Worm (Caenorhabditis elegans) whole organism, late embryonic: Measurements from ENCODE around the gene hlh-33.

Experiments used
- C08G9.2 ChIP-seq: sonication (generic microtip); optimal IDR thresholded peaks from 2 replicates; lab custom pipeline; 2016; ENCODE audit warnings: mild to moderate bottlenecking, missing genetic modification characterization, moderate library complexity, missing compliant biosample characterization
- K09A11.1 ChIP-seq: sonication (generic microtip); optimal IDR thresholded peaks from 2 replicates; lab custom pipeline; 2017; ENCODE audit warnings: antibody characterized with exemption, mild to moderate bottlenecking, missing genetic modification characterization, missing compliant biosample characterization; ENCODE audit not compliant: insufficient read depth
- T23F11.4 ChIP-seq: fragments of 200-800 bp; sonication (Bioruptor generic); optimal IDR thresholded peaks from 2 replicates; lab custom pipeline; 2018; ENCODE audit warnings: mild to moderate bottlenecking, missing genetic modification characterization, missing compliant biosample characterization
- ceh-19 ChIP-seq: fragments of 200-800 bp; sonication (Bioruptor generic); optimal IDR thresholded peaks from 2 replicates; lab custom pipeline; 2018; ENCODE audit warnings: mild to moderate bottlenecking, missing genetic modification characterization, missing compliant biosample characterization
- ceh-45 ChIP-seq: fragments of 200-800 bp; sonication (Bioruptor generic); IDR thresholded peaks from 2 replicates; pipeline ENCODE4 v1.3.6; 2022; ENCODE audit warnings: missing genetic modification reagents, missing genetic modification characterization, missing compliant biosample characterization
- dmd-4 ChIP-seq: sonication (generic microtip); optimal IDR thresholded peaks from 2 replicates; lab custom pipeline; 2016; ENCODE audit warnings: borderline replicate concordance, missing genetic modification characterization, missing compliant biosample characterization
- eyg-1 ChIP-seq: sonication (generic microtip); optimal IDR thresholded peaks from 2 replicates; lab custom pipeline; 2016; ENCODE audit warnings: missing genotype, missing genetic modification characterization, missing compliant biosample characterization
- fax-1 ChIP-seq: sonication (generic microtip); optimal IDR thresholded peaks from 2 replicates; lab custom pipeline; 2016; ENCODE audit warnings: missing genotype, missing genetic modification characterization, missing compliant biosample characterization
- gmeb-2 ChIP-seq: sonication (generic microtip); optimal IDR thresholded peaks from 2 replicates; lab custom pipeline; 2016; ENCODE audit warnings: missing genetic modification characterization, inconsistent platforms, missing compliant biosample characterization
- lin-11 ChIP-seq: fragments of 200-800 bp; sonication (Bioruptor generic); optimal IDR thresholded peaks from 2 replicates; lab custom pipeline; 2018; ENCODE audit warnings: mild to moderate bottlenecking, missing genetic modification characterization, missing compliant biosample characterization
- nhr-11 ChIP-seq: fragments of 150-350 bp; optimal IDR thresholded peaks from 2 replicates; lab custom pipeline; 2014; ENCODE audit warnings: missing biosample characterization, missing genetic modification characterization
- nhr-232 ChIP-seq: sonication (generic microtip); optimal IDR thresholded peaks from 2 replicates; lab custom pipeline; 2016; ENCODE audit warnings: missing genetic modification characterization, missing compliant biosample characterization

DNA sequence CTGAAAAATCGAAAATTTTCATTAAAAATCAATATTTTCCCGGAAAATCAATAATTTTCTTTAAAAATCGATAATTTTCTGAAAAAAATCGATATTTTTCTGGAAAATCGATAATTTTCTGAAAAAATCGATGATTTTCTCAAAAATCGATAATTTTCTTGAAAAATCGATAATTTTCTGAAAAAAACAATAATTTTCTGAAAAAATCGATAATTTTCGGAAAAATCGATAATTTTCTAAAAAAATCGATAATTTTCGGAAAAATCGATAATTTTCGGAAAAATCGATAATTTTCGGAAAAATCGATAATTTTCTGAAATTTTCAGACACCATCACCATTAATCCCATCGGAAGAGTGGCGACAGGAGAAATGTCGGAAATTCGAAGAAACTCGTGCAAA lies 23.7 kb downstream of the hlh-33 start:
- TF ChIP-seq eyg-1 (tag; lab: Kevin White, UChicago), result no peak
- no peak for TF ChIP-seq lin-11 (tag; lab: Kevin White, UChicago)
- no peak for TF ChIP-seq gmeb-2 (tag; lab: Kevin White, UChicago)
- TF ChIP-seq nhr-11, result no peak
- TF ChIP-seq ceh-19, result no peak
- no peak for TF ChIP-seq nhr-232 (tag; lab: Kevin White, UChicago)
- TF ChIP-seq dmd-4 (tag; lab: Kevin White, UChicago), result no peak
- TF ChIP-seq T23F11.4, result no peak
- no peak for TF ChIP-seq ceh-45 (GFP tag; lab: Robert Waterston, UW)
- TF ChIP-seq K09A11.1, result no peak
- no peak for TF ChIP-seq C08G9.2 (tag; lab: Kevin White, UChicago)
- TF ChIP-seq fax-1, result no peak
